Worm (Caenorhabditis elegans) whole organism, L3 larva: Measurements from ENCODE around the gene T28C6.5.

Source experiments
- R02D3.7 ChIP-seq: fragments of 150-350 bp; optimal IDR thresholded peaks from 2 replicates; lab custom pipeline; 2014; ENCODE audit warnings: missing biosample characterization, missing genetic modification characterization
- ZK546.5 ChIP-seq: sonication (generic microtip); optimal IDR thresholded peaks from 2 replicates; lab custom pipeline; 2017; ENCODE audit warnings: missing biosample characterization, missing genetic modification characterization
- ama-1 ChIP-seq: fragments of 150-350 bp; optimal IDR thresholded peaks from 2 replicates; lab custom pipeline; 2018
- ceh-28 ChIP-seq: fragments of 150-350 bp; optimal IDR thresholded peaks from 2 replicates; lab custom pipeline; 2014; ENCODE audit warnings: missing biosample characterization, missing genetic modification reagents, missing genetic modification characterization
- ceh-9 ChIP-seq: sonication (generic microtip); optimal IDR thresholded peaks from 2 replicates; lab custom pipeline; 2018; ENCODE audit warnings: missing biosample characterization, missing genetic modification characterization
- daf-12 ChIP-seq: fragments of 150-350 bp; optimal IDR thresholded peaks from 2 replicates; lab custom pipeline; 2014; ENCODE audit warnings: missing biosample characterization, missing genetic modification reagents, missing genetic modification characterization
- egl-5 ChIP-seq: fragments of 150-350 bp; optimal IDR thresholded peaks from 2 replicates; lab custom pipeline; 2017; ENCODE audit warnings: missing biosample characterization, missing genetic modification reagents, missing genetic modification characterization, inconsistent platforms
- elt-2 ChIP-seq: sonication (generic microtip); optimal IDR thresholded peaks from 2 replicates; lab custom pipeline; 2016; ENCODE audit warnings: missing genetic modification reagents, mild to moderate bottlenecking, missing genetic modification characterization, missing compliant biosample characterization
- eor-1 ChIP-seq, 2 experiments: fragments of 150-350 bp; optimal IDR thresholded peaks; 2 replicates each; lab custom pipeline; 2014 to 2018; ENCODE audit warnings: missing biosample characterization in 2 of 2, missing genetic modification characterization in 2 of 2
- fkh-10 ChIP-seq: sonication (generic microtip); optimal IDR thresholded peaks from 2 replicates; lab custom pipeline; 2017; ENCODE audit warnings: missing biosample characterization, missing genetic modification reagents, missing genetic modification characterization
- fkh-2 ChIP-seq: fragments of 150-350 bp; optimal IDR thresholded peaks from 2 replicates; lab custom pipeline; 2014; ENCODE audit warnings: missing biosample characterization, missing genetic modification reagents, missing genetic modification characterization
- fos-1 ChIP-seq: fragments of 150-350 bp; optimal IDR thresholded peaks from 2 replicates; lab custom pipeline; 2014; ENCODE audit warnings: missing biosample characterization, missing genetic modification characterization
- hmg-11 ChIP-seq: sonication (generic microtip); optimal IDR thresholded peaks from 2 replicates; lab custom pipeline; 2016; ENCODE audit warnings: missing genetic modification characterization, missing compliant biosample characterization
- jun-1 ChIP-seq: fragments of 150-350 bp; optimal IDR thresholded peaks from 2 replicates; lab custom pipeline; 2014; ENCODE audit warnings: missing biosample characterization, missing genetic modification reagents, missing genetic modification characterization
- lin-15B ChIP-seq: fragments of 150-350 bp; optimal IDR thresholded peaks from 2 replicates; lab custom pipeline; 2014; ENCODE audit warnings: missing biosample characterization, missing genetic modification characterization
- lin-39 ChIP-seq: fragments of 150-350 bp; optimal IDR thresholded peaks from 2 replicates; lab custom pipeline; 2018; ENCODE audit warnings: missing biosample characterization, missing genetic modification reagents, missing genetic modification characterization
- lsy-12 ChIP-seq: sonication (generic microtip); optimal IDR thresholded peaks from 2 replicates; lab custom pipeline; 2016; ENCODE audit warnings: mild to moderate bottlenecking, missing genetic modification characterization, missing compliant biosample characterization
- mdl-1 ChIP-seq: fragments of 150-350 bp; optimal IDR thresholded peaks from 2 replicates; lab custom pipeline; 2014; ENCODE audit warnings: missing biosample characterization, missing genetic modification characterization
- nfya-1 ChIP-seq: sonication (generic microtip); optimal IDR thresholded peaks from 2 replicates; lab custom pipeline; 2017; ENCODE audit warnings: missing genetic modification characterization, mild to moderate bottlenecking, missing compliant biosample characterization, antibody characterized with exemption, moderate library complexity; ENCODE audit not compliant: insufficient read depth
- nhr-23 ChIP-seq: fragments of 150-350 bp; optimal IDR thresholded peaks from 2 replicates; lab custom pipeline; 2014; ENCODE audit warnings: missing biosample characterization, missing genetic modification reagents, missing genetic modification characterization
- nhr-25 ChIP-seq: sonication (generic microtip); optimal IDR thresholded peaks from 2 replicates; lab custom pipeline; 2017; ENCODE audit warnings: missing biosample characterization, missing genetic modification characterization
- nhr-43 ChIP-seq: sonication (generic microtip); optimal IDR thresholded peaks from 2 replicates; lab custom pipeline; 2016; ENCODE audit warnings: mild to moderate bottlenecking, missing genetic modification characterization, missing compliant biosample characterization; ENCODE audit not compliant: poor library complexity, severe bottlenecking
- nhr-67 ChIP-seq: fragments of 150-350 bp; optimal IDR thresholded peaks from 2 replicates; lab custom pipeline; 2014; ENCODE audit warnings: missing biosample characterization, missing genetic modification characterization
- pha-4 ChIP-seq: fragments of 150-350 bp; optimal IDR thresholded peaks from 2 replicates; lab custom pipeline; 2014; ENCODE audit warnings: missing biosample characterization, missing genetic modification reagents, missing genetic modification characterization
- pqm-1 ChIP-seq: fragments of 150-350 bp; optimal IDR thresholded peaks from 2 replicates; lab custom pipeline; 2017; ENCODE audit warnings: missing biosample characterization, missing genetic modification characterization, inconsistent platforms
- sea-2 ChIP-seq: fragments of 150-350 bp; sonication (generic microtip); optimal IDR thresholded peaks from 4 replicates; lab custom pipeline; 2014; ENCODE audit warnings: missing biosample characterization, missing genetic modification reagents, missing genetic modification characterization
- snpc-4 ChIP-seq: fragments of 150-350 bp; optimal IDR thresholded peaks from 2 replicates; lab custom pipeline; 2014; ENCODE audit warnings: missing biosample characterization, missing genetic modification characterization
- unc-39 ChIP-seq: sonication (generic microtip); optimal IDR thresholded peaks from 4 replicates; lab custom pipeline; 2017; ENCODE audit warnings: missing biosample characterization, missing genetic modification characterization
- unc-62 ChIP-seq: fragments of 150-350 bp; sonication (generic microtip); optimal IDR thresholded peaks from 4 replicates; lab custom pipeline; 2014; ENCODE audit warnings: missing biosample characterization, missing genetic modification reagents, missing genetic modification characterization
- zag-1 ChIP-seq: fragments of 150-350 bp; optimal IDR thresholded peaks from 2 replicates; lab custom pipeline; 2014; ENCODE audit warnings: missing biosample characterization, missing genetic modification characterization
- ztf-4 ChIP-seq: fragments of 150-350 bp; optimal IDR thresholded peaks from 2 replicates; lab custom pipeline; 2014; ENCODE audit warnings: missing biosample characterization, missing genetic modification characterization

Gene T28C6.5

DNA sequence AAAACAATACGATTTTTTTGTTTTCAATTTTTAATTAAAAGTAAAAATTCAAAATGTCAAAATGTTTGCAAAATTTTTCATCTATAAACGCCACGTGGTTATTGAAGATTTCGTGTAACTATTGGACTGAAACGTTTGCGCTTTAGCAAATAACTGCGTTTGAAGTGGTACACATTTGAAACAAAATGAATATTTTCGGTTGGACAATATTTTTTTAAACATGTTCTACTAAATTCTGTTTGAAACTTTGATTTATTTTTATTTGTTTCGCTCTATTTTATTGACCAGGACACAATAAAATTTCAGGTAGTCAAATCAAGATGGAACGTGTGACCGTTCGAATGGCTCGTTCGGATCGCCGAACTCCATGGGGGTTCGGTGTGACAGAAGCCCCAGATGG is 30.9 kb downstream of the T28C6.5 start, which contains the start of gene alp-1:
Gene alp-1, plus strand, starts transcription at position 301 of the 400 bp plus-strand sequence.
- TF ChIP-seq nhr-43 (no peak), nhr-23 (no peak), R02D3.7 (tag; lab: Kevin White, UChicago) (no peak), nhr-67 (tag; lab: Kevin White, UChicago) (no peak), sea-2 (no peak)

ce11 chrIV:8853301-8853700 is 32.1 kb downstream of the T28C6.5 start:
- TF ChIP-seq lin-39, result no peak
- no peak for TF ChIP-seq daf-12 (tag; lab: Kevin White, UChicago)
- no peak for TF ChIP-seq eor-1 (tag; optimal IDR thresholded peaks at IDR 0.05; lab: Kevin White, UChicago)
- TF ChIP-seq nhr-43, result no peak
- no peak for TF ChIP-seq nfya-1 (tag; lab: Kevin White, UChicago)
- TF ChIP-seq lin-15B (tag; lab: Kevin White, UChicago), result no peak
- TF ChIP-seq hmg-11 (tag; lab: Kevin White, UChicago), result no peak
- TF ChIP-seq ama-1 (lab: Kevin White, UChicago), result no peak
- TF ChIP-seq nhr-25 (tag; lab: Kevin White, UChicago), result no peak
- no peak for TF ChIP-seq fkh-2 (tag; lab: Kevin White, UChicago)

- TF ChIP-seq lin-39 (no peak), ceh-9 (no peak), egl-5 (tag; lab: Kevin White, UChicago) (no peak)
- TF ChIP-seq, all 47 proteins: peak for 0
These were observed 34.7 kb downstream of the T28C6.5 start, which contains the start of gene T11B7.5 for ce11 chrIV:8855963-8856362. Gene T11B7.5, minus strand, starts transcription at chrIV:8856063.

DNA sequence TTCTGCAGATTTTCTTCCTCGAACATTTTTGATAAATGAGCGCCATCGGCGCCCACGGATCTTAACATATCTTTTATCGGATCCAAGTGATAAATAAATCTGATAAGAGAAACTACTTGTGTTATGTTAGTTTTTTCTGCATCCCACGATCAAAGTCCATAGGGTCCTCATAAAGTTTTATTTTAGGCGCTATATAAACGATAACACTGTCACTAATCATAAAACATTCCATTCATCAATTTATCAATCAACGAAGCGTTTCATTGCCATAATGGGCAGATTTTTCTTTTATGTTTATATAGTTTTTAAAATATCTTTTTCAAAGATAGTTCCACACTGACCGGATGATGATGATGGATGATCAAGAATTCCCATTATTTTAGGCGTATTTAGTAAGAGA is 43.4 kb downstream of the T28C6.5 start:
- TF ChIP-seq ceh-28 (tag; lab: Kevin White, UChicago) (no peak), nhr-23 (peak; percentile 13)

- peak; percentile 67 for TF ChIP-seq elt-2 (tag; lab: Kevin White, UChicago)
- TF ChIP-seq zag-1 (tag; lab: Kevin White, UChicago), result no peak
- TF ChIP-seq pha-4 (tag; lab: Kevin White, UChicago), result peak; percentile 44
These were observed 44.1 kb downstream of the T28C6.5 start, which contains the start of gene C09G9.1 for ce11 chrIV:8865343-8865742. Gene C09G9.1, minus strand, starts transcription at chrIV:8865485.

DNA sequence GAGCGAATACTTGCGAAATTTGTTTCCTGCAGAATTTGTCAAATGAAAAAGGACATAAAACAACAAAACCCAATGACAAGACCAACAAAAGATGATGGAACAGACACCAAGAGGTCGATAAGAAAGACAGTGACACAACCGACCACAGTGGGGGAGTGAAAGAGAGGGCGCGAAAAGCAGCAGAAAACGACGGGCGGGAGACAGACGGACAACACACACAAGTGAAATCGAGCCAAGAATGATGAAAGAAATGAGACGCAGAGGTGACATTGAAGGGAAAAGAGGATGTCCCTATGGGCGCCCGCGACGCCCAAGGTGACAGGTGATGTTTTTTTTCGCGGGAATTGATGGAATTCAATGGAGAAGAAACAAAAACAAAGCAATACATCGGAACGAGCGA is 44.8 kb downstream of the T28C6.5 start:
- peak; percentile 57 for TF ChIP-seq ama-1 (lab: Kevin White, UChicago)
- TF ChIP-seq pha-4 (tag; lab: Kevin White, UChicago), result peak; percentile 81
- peak; percentile 83 for TF ChIP-seq elt-2 (tag; lab: Kevin White, UChicago)
- peak; percentile 4 for TF ChIP-seq mdl-1 (tag; lab: Kevin White, UChicago)
- peak; percentile 49 for TF ChIP-seq nhr-23
- peak; percentile 37 for TF ChIP-seq fos-1
- peak; percentile 16 for TF ChIP-seq jun-1 (tag; lab: Kevin White, UChicago)
- peak; percentile 21 for TF ChIP-seq lin-15B (tag; lab: Kevin White, UChicago)
- TF ChIP-seq nfya-1 (tag; lab: Kevin White, UChicago), result peak; percentile 53
- peak; percentile 84 for TF ChIP-seq unc-62
- no peak for TF ChIP-seq fkh-10
- peak; percentile 35 for TF ChIP-seq egl-5 (tag; lab: Kevin White, UChicago)
- no peak for TF ChIP-seq unc-39 (tag; lab: Kevin White, UChicago)
- TF ChIP-seq sea-2, result no peak
- TF ChIP-seq snpc-4 (tag; lab: Kevin White, UChicago), result peak; percentile 50
- peak; percentile 39 for TF ChIP-seq hmg-11 (tag; lab: Kevin White, UChicago)
- TF ChIP-seq pqm-1 (tag; lab: Kevin White, UChicago), result peak; percentile 27
- peak; percentile 49 for TF ChIP-seq lin-39
- peak; percentile 95 for TF ChIP-seq nhr-25 (tag; lab: Kevin White, UChicago)
- TF ChIP-seq lsy-12 (tag; lab: Kevin White, UChicago), result peak; percentile 23
- no peak for TF ChIP-seq ztf-4 (tag; lab: Kevin White, UChicago)
- TF ChIP-seq ZK546.5 (tag; lab: Kevin White, UChicago), result no peak
